Fruit fly (Drosophila melanogaster): ENCODE results near the gene CG16721.

- no peak for TF ChIP-seq CTCF (optimal IDR thresholded peaks at IDR 0.05)
- no peak for TF ChIP-seq CG8478 (optimal IDR thresholded peaks at IDR 0.05)
Observed at dm6 chrX:5924378-5924777, 44.7 kb downstream of the CG16721 start.

Data from S2 (cell line).